Worm (Caenorhabditis elegans): ENCODE data around the gene Y69H2.15.
A peak's percentile ranks its signal among the peaks of the same experiment; 100 is the strongest.

The Y69H2.15 gene

DNA sequence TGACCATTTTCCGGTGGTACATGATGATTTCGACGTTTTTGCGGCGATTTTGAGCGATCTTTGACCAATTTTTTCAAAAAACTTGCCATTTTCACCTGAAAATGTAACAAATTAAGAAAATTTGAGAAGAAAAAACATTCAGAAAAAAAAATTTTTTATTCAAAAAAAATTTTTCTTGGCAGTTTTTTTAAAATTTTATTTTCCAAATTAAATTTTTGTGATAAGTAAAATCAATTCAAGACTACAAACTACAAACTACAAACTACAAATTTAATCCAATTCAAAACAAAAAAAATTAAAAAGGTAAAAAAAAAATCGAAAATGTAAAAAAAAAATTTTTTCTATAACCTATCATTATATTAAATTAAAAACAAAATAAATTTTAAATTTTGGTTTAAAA, at the start of gene Y69H2.15:
Gene Y69H2.15, minus strand, starts transcription at position 101 of the 400 bp plus-strand sequence.
- TF ChIP-seq ceh-39 (tag; optimal IDR thresholded peaks at IDR 0.05) (no peak), lin-13 (tag; optimal IDR thresholded peaks at IDR 0.05) (no peak), flh-1 (GFP tag; optimal IDR thresholded peaks at IDR 0.05) (no peak), ces-1 (GFP tag; optimal IDR thresholded peaks at IDR 0.05) (no peak), tbx-8 (GFP tag; optimal IDR thresholded peaks at IDR 0.05) (no peak), hlh-1 (tag; optimal IDR thresholded peaks at IDR 0.05) (no peak), mep-1 (tag; optimal IDR thresholded peaks at IDR 0.05) (no peak), ceh-83 (GFP tag; optimal IDR thresholded peaks at IDR 0.05) (no peak), nhr-76 (tag; optimal IDR thresholded peaks at IDR 0.05) (no peak), elt-3 (tag; optimal IDR thresholded peaks at IDR 0.05) (no peak), sptf-1 (tag; optimal IDR thresholded peaks at IDR 0.05) (no peak), M03D4.4 (tag; optimal IDR thresholded peaks at IDR 0.05) (no peak), blmp-1 (tag; optimal IDR thresholded peaks at IDR 0.05) (no peak), nhr-12 (tag; optimal IDR thresholded peaks at IDR 0.05) (no peak), mab-5 (tag; optimal IDR thresholded peaks at IDR 0.05) (no peak), nhr-237 (tag; optimal IDR thresholded peaks at IDR 0.05) (no peak), zip-8 (tag; optimal IDR thresholded peaks at IDR 0.05) (no peak)

DNA sequence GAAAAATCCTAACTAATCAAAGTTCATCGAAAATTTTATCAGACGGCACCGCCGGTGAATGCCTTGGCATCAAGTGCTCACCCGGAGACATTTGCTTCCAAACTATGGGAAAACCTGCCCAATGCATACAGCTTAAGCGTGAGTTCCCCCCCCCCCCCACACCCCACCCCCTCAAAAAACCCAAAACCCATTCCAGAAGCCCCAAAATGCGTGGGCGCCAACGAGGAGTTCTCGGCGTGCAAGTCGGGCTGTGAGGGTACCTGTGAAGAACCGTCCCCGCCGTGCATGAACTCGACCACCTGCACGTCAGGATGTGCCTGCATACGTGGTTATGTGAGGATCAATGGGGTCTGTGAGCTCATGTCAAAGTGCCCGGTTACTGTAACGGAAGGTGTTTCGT, 47.7 kb upstream of the Y69H2.15 start:
- TF ChIP-seq lsy-2 (tag; optimal IDR thresholded peaks at IDR 0.05) = no peak
- TF ChIP-seq elt-1 (tag; optimal IDR thresholded peaks at IDR 0.05; ENCODE audit: borderline replicate concordance, insufficient read depth) = no peak
- peak; percentile 52 for TF ChIP-seq drap-1 (GFP tag; optimal IDR thresholded peaks at IDR 0.05)
- TF ChIP-seq lin-13 (tag; optimal IDR thresholded peaks at IDR 0.05) = no peak
- no peak for TF ChIP-seq unc-39 (tag; optimal IDR thresholded peaks at IDR 0.05)
- no peak for TF ChIP-seq ceh-43 (GFP tag; optimal IDR thresholded peaks at IDR 0.05)
- TF ChIP-seq blmp-1 (tag; optimal IDR thresholded peaks at IDR 0.05) = no peak
- no peak for TF ChIP-seq pha-4 (tag; optimal IDR thresholded peaks at IDR 0.05)

DNA sequence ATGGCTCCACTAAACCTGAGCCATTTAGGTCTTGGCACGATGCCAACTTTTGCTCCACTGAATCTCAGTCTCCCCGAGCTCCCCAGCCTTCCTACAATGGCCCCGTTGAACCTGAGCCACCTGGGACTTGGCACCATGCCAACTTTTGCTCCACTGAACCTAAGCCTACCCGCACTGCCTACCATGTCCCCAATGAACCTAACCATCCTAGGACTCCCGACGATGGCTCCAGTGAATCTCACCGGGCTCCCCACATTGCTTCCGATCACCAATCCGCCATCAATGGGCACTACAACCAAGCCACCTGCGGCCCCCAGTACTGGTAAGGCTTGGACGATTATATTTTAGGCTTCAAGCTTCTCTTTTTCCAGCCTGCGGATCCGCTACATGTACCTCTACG, 45.1 kb upstream of the Y69H2.15 start:
- TF ChIP-seq M03D4.4 (tag; optimal IDR thresholded peaks at IDR 0.05) (no peak), zip-8 (tag; optimal IDR thresholded peaks at IDR 0.05) (no peak), elt-1 (tag; optimal IDR thresholded peaks at IDR 0.05; ENCODE audit: borderline replicate concordance, insufficient read depth) (no peak), unc-39 (tag; optimal IDR thresholded peaks at IDR 0.05) (no peak), flh-1 (GFP tag; optimal IDR thresholded peaks at IDR 0.05) (no peak), sem-2 (GFP tag; optimal IDR thresholded peaks at IDR 0.05) (no peak), bed-3 (GFP tag; optimal IDR thresholded peaks at IDR 0.05) (no peak)

DNA sequence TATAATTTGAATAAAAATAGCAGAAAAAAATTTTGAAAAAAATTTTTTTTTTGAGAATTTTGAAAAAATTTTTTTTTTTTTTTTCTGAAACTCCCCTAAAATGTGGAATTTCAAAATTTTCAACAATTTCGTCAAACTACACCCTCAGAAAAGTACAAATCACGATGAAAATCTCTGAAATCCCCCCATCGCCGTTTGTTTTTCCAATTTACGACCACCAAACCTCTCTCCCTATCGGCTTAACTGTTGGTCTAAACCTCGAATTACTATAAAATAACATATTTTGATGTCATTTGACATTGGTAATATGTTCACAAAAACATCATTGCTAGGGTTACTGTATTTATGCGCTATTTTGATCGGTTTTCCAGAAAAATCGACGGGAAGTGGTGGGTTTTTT, 43.4 kb upstream of the Y69H2.15 start, which contains the start of gene Y69H2.10:
Gene Y69H2.10, plus strand, starts transcription at position 301 of the 400 bp plus-strand sequence.
- TF ChIP-seq ceh-43 (GFP tag; optimal IDR thresholded peaks at IDR 0.05) (no peak), lin-32 (GFP tag; optimal IDR thresholded peaks at IDR 0.05) (no peak), ces-1 (GFP tag; optimal IDR thresholded peaks at IDR 0.05) (no peak), pha-4 (tag; optimal IDR thresholded peaks at IDR 0.05) (no peak), snpc-4 (tag; optimal IDR thresholded peaks at IDR 0.05) (no peak), nhr-76 (tag; optimal IDR thresholded peaks at IDR 0.05) (no peak), M03D4.4 (tag; optimal IDR thresholded peaks at IDR 0.05) (no peak), blmp-1 (tag; optimal IDR thresholded peaks at IDR 0.05) (no peak), mls-2 (tag; optimal IDR thresholded peaks at IDR 0.05) (no peak), hlh-1 (tag; optimal IDR thresholded peaks at IDR 0.05) (no peak), nhr-12 (tag; optimal IDR thresholded peaks at IDR 0.05) (no peak), drap-1 (GFP tag; optimal IDR thresholded peaks at IDR 0.05) (no peak), lin-13 (tag; optimal IDR thresholded peaks at IDR 0.05) (no peak), zip-8 (tag; optimal IDR thresholded peaks at IDR 0.05) (no peak), ztf-11 (tag; optimal IDR thresholded peaks at IDR 0.05) (no peak)

DNA sequence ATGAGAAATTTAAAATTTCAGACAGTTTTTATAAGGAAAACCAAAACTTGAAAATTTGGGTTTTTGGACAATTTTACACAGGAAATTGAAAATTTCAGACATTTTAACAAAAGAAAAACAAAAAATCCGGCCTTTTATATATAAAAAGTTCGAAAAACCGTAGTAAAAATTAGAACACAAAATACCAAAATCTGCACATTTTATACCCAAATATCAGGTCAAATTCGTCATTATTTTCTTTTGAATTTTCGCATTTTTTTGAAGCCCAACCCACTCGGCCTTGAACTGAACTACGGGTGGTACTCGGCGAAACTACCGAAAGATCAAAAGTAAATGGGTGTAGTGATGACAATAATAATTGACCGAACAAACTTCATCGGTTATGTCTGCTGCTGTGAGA, 40.5 kb upstream of the Y69H2.15 start:
- TF ChIP-seq mep-1 (tag; optimal IDR thresholded peaks at IDR 0.05) (no peak), nhr-28 (tag; optimal IDR thresholded peaks at IDR 0.05) (no peak), lin-13 (tag; optimal IDR thresholded peaks at IDR 0.05) (no peak), drap-1 (GFP tag; optimal IDR thresholded peaks at IDR 0.05) (no peak), pha-4 (tag; optimal IDR thresholded peaks at IDR 0.05) (no peak), nhr-237 (tag; optimal IDR thresholded peaks at IDR 0.05) (no peak), unc-39 (tag; optimal IDR thresholded peaks at IDR 0.05) (no peak), lsy-2 (tag; optimal IDR thresholded peaks at IDR 0.05) (no peak), blmp-1 (tag; optimal IDR thresholded peaks at IDR 0.05) (no peak)

Measured in whole organism, mixed stage, embryonic.